Fruit fly (Drosophila melanogaster): ENCODE results near the gene CG42750.
A peak's percentile ranks its signal among the peaks of the same experiment; 100 is the strongest.

CG42750 gene

DNA sequence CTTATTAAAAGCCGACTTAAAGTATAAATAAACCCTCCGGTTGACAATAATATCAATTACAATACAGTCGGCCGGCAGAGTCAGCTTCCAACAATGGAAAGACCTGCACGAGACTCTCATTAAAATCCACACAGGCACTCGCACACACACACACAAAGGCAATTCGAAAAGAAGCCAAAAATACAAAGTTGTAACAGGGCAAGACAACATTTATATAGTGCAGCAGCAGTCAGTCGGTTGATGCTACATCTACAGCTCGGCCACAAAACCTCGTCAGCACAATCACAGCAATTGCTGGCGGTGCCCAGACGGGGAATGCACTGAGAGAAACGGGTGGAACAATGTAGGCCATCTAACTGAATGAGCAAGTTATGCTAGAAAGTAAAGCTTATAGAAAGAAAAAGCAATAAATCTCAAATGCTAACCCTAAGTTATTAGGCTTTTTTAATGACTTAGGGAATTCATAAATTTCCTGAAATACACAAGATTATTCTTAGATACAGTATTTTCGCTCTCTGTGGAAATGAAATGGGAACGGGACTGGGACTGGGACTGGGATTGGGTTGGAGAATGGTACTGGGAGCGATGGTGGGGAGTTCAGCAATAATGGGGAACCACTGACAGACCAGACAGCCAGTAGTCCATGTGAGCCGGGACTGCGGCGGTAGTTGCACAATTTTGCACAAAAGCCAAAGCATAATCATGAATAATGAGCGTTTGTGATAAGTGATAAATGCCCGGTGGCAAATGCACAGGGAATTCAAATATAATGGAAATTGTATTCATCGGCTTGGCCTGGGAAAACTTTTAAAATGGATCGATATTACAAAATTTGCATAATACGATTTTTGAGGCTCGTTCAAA, 154.0 kb downstream of the CG42750 start (continued):
- TF ChIP-seq ab (GFP tag; optimal IDR thresholded peaks at IDR 0.05) (no peak), Mrtf (GFP tag; IDR thresholded peaks at IDR 0.05) (0 out of 3 replicates have a peak, but pooled peaks have one; percentile 28), Blimp-1 (GFP tag; optimal IDR thresholded peaks at IDR 0.05) (peak; percentile 58), Dref (GFP tag; IDR thresholded peaks at IDR 0.05) (no peak), CG6254 (GFP tag; optimal IDR thresholded peaks at IDR 0.05) (peak; percentile 23), CG5180 (GFP tag; optimal IDR thresholded peaks at IDR 0.05) (peak; percentile 10), PHDP (tag; optimal IDR thresholded peaks at IDR 0.05) (peak; percentile 40), CG3163 (GFP tag; optimal IDR thresholded peaks at IDR 0.05) (no peak), Myb (GFP tag; optimal IDR thresholded peaks at IDR 0.05) (peak; percentile 10), CG14014 (GFP tag; IDR thresholded peaks at IDR 0.05) (0 out of 2 replicates have a peak, but pooled peaks have one; percentile 18), ssp (GFP tag; IDR thresholded peaks at IDR 0.05) (0 out of 2 replicates have a peak, but pooled peaks have one; percentile 20), Oaz (GFP tag; IDR thresholded peaks at IDR 0.05) (no peak), fd102C (GFP tag; optimal IDR thresholded peaks at IDR 0.05) (no peak), CG31388 (GFP tag; optimal IDR thresholded peaks at IDR 0.05) (no peak), trh (GFP tag; optimal IDR thresholded peaks at IDR 0.05) (no peak), crp (GFP tag; optimal IDR thresholded peaks at IDR 0.05) (no peak), CG3281 (GFP tag; optimal IDR thresholded peaks at IDR 0.05) (peak; percentile 19), Scr (GFP tag; IDR thresholded peaks at IDR 0.05; ENCODE audit: partially characterized antibody) (no peak), sqz (GFP tag; optimal IDR thresholded peaks at IDR 0.05) (no peak), Eip74EF (GFP tag; optimal IDR thresholded peaks at IDR 0.05) (peak in 1 of 2 experiments; percentile 8), vvl (GFP tag; IDR thresholded peaks at IDR 0.05) (peak; percentile 61; the same call in 1 of the 2 replicates), abd-A (tag; optimal IDR thresholded peaks at IDR 0.05) (no peak), CG3838 (GFP tag; optimal IDR thresholded peaks at IDR 0.05) (no peak), chm (GFP tag; IDR thresholded peaks at IDR 0.05) (no peak), Lpt (GFP tag; optimal IDR thresholded peaks at IDR 0.05) (no peak), CG15269 (tag; optimal IDR thresholded peaks at IDR 0.05) (peak; percentile 42), dm (GFP tag; optimal IDR thresholded peaks at IDR 0.05) (no peak), gro (GFP tag; optimal IDR thresholded peaks at IDR 0.05) (peak; percentile 15), CG11560 (tag; IDR thresholded peaks at IDR 0.05) (0 out of 3 replicates have a peak, but pooled peaks have one; percentile 15), Ssrp (tag; optimal IDR thresholded peaks at IDR 0.05) (no peak), CG17186 (GFP tag; optimal IDR thresholded peaks at IDR 0.05) (no peak), CG6683 (GFP tag; optimal IDR thresholded peaks at IDR 0.05) (no peak), Usf (GFP tag; optimal IDR thresholded peaks at IDR 0.05) (no peak), CG4820 (GFP tag; optimal IDR thresholded peaks at IDR 0.05) (peak; percentile 60), CG17802 (tag; optimal IDR thresholded peaks at IDR 0.05) (peak; percentile 20), CG5953 (GFP tag; IDR thresholded peaks at IDR 0.05) (no peak), CG13624 (GFP tag; optimal IDR thresholded peaks at IDR 0.05) (no peak), salm (tag; optimal IDR thresholded peaks at IDR 0.05) (no peak), Fer2 (tag; optimal IDR thresholded peaks at IDR 0.05) (no peak), CG6791 (GFP tag; IDR thresholded peaks at IDR 0.05; ENCODE audit: partially characterized antibody) (no peak), org-1 (GFP tag; optimal IDR thresholded peaks at IDR 0.05) (peak; percentile 40), CG3065 (GFP tag; optimal IDR thresholded peaks at IDR 0.05) (no peak), Fer3 (tag; optimal IDR thresholded peaks at IDR 0.05) (peak; percentile 19), Meics (GFP tag; optimal IDR thresholded peaks at IDR 0.05) (peak; percentile 11), pnt (GFP tag; optimal IDR thresholded peaks at IDR 0.05) (peak; percentile 59), Lim3 (GFP tag; IDR thresholded peaks at IDR 0.05) (no peak), CG13775 (GFP tag; optimal IDR thresholded peaks at IDR 0.05) (no peak), CG7987 (GFP tag; optimal IDR thresholded peaks at IDR 0.05) (no peak)

Measured in whole organism, embryonic.